Fruit fly (Drosophila melanogaster) S2 (cell line): ENCODE measurements around the gene Csp.

Experiments used
- CG8478 ChIP-seq: fragments of >200 bp; optimal IDR thresholded peaks from 2 replicates; lab custom pipeline; 2018
- CTCF ChIP-seq, 2 experiments: fragments of >200 bp; optimal IDR thresholded peaks; 2 replicates each; lab custom pipeline; 2018

Csp gene

dm6 chr3L:22267248-22267957, at the start of gene Csp:
Csp (plus strand) TSS chr3L:22267382.
- TF ChIP-seq CG8478: no peak
- peak; percentile 93 to 97 for TF ChIP-seq CTCF (optimal IDR thresholded peaks at IDR 0.05; lab: Kevin White, UChicago)

- TF ChIP-seq CTCF (optimal IDR thresholded peaks at IDR 0.05; lab: Kevin White, UChicago) (peak; percentile 84 to 87), CG8478 (no peak)
Observed at dm6 chr3L:22223071-22223470, 44.1 kb upstream of the Csp start.

dm6 chr3L:22237658-22238057, 29.5 kb upstream of the Csp start:
- TF ChIP-seq CTCF (optimal IDR thresholded peaks at IDR 0.05; lab: Kevin White, UChicago): no peak
- no peak for TF ChIP-seq CG8478

dm6 chr3L:22242241-22242640, 24.9 kb upstream of the Csp start:
- no peak for TF ChIP-seq CTCF (optimal IDR thresholded peaks at IDR 0.05; lab: Kevin White, UChicago)
- TF ChIP-seq CG8478: no peak

- TF ChIP-seq CTCF (optimal IDR thresholded peaks at IDR 0.05; lab: Kevin White, UChicago): no peak
- no peak for TF ChIP-seq CG8478
Observed at dm6 chr3L:22262797-22263423, 4.3 kb upstream of the Csp start, which contains the start of the genes Rich and Ddx1. Rich (minus strand) TSS chr3L:22262921. Ddx1 (plus strand) TSS chr3L:22263369.

dm6 chr3L:22266535-22266934, 647 bp upstream of the Csp start, which contains the start of gene CG11523:
CG11523 (minus strand) TSS chr3L:22266679.
- no peak for TF ChIP-seq CG8478
- TF ChIP-seq CTCF (optimal IDR thresholded peaks at IDR 0.05; lab: Kevin White, UChicago): peak; percentile 52 to 54

- no peak for TF ChIP-seq CG8478
- TF ChIP-seq CTCF (optimal IDR thresholded peaks at IDR 0.05; lab: Kevin White, UChicago): no peak
Observed at dm6 chr3L:22273529-22274301, 6.5 kb downstream of the Csp start, which contains the start of gene Srpk79D. Srpk79D (plus strand) TSS chr3L:22273985.

- TF ChIP-seq CG8478: no peak
- no peak for TF ChIP-seq CTCF (optimal IDR thresholded peaks at IDR 0.05; lab: Kevin White, UChicago)
Observed at dm6 chr3L:22275989-22276388, 8.8 kb downstream of the Csp start.

dm6 chr3L:22276614-22277013, 9.4 kb downstream of the Csp start:
- TF ChIP-seq CG8478: no peak
- TF ChIP-seq CTCF (optimal IDR thresholded peaks at IDR 0.05; lab: Kevin White, UChicago): no peak

- no peak for TF ChIP-seq CG8478
- TF ChIP-seq CTCF (optimal IDR thresholded peaks at IDR 0.05; lab: Kevin White, UChicago): no peak
Observed at dm6 chr3L:22277186-22277585, 10.0 kb downstream of the Csp start.

- TF ChIP-seq CTCF (optimal IDR thresholded peaks at IDR 0.05; lab: Kevin White, UChicago) (no peak), CG8478 (no peak)
Observed at dm6 chr3L:22287994-22288766, 21.0 kb downstream of the Csp start, which contains the start of the genes Hem and IleRS. Hem (minus strand) TSS chr3L:22288195. IleRS (plus strand) TSS chr3L:22288665.

dm6 chr3L:22316913-22317312, 49.7 kb downstream of the Csp start:
- TF ChIP-seq CG8478 (no peak), CTCF (optimal IDR thresholded peaks at IDR 0.05; lab: Kevin White, UChicago) (no peak)
